Worm (Caenorhabditis elegans): Measurements from ENCODE around the gene flp-16.

flp-16 gene

DNA sequence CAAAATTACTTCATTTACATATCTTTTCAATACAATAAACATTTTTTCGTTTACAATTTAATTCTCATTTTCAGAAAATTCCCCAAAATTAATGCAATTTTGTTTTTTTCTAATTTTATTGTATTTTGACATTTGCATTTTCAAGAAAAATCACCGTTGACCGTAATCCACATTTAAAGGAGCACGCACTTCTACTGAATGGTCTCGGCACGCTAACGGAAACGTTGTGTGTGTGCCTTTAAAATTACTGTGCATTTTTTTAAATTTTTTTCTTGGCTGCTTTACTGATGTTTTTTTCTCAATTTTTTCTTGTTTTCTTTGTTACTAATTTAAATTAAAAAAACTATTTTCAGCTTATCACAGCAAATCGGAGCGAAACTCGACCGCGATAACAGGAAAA, 25.4 kb downstream of the flp-16 start:
- TF ChIP-seq snpc-4 (tag; optimal IDR thresholded peaks at IDR 0.05) (no peak), nhr-28 (tag; optimal IDR thresholded peaks at IDR 0.05) (no peak), isw-1 (GFP tag; IDR thresholded peaks at IDR 0.05) (no peak), C16A3.4 (tag; optimal IDR thresholded peaks at IDR 0.05) (no peak), aly-2 (tag; optimal IDR thresholded peaks at IDR 0.05) (no peak), pag-3 (tag; optimal IDR thresholded peaks at IDR 0.05; ENCODE audit: borderline replicate concordance, insufficient read depth) (no peak), unc-98 (GFP tag; IDR thresholded peaks at IDR 0.05) (no peak), ztf-4 (tag; optimal IDR thresholded peaks at IDR 0.05) (no peak), ceh-8 (GFP tag; optimal IDR thresholded peaks at IDR 0.05) (no peak), mef-2 (tag; optimal IDR thresholded peaks at IDR 0.05) (no peak), jun-1 (tag; optimal IDR thresholded peaks at IDR 0.05) (no peak)

DNA sequence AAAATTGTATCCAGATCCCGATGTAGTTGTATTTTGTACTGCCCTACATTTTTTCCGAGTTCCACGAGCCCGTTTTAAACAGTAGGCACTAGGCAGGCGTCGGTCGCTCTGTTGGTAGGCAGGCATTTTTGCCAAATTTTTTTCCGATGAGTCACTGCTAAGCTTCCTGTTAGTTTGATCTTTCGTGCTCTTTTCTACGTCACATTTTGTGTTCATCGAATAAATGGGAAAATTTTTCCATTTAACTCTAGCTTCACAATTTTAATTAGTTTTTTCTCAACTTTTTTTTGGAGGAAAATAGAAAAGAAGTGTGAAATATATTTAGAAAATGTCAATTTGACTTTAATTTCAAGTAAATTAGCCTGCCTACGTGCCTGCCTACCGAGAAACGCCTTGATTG, 32.2 kb downstream of the flp-16 start:
- TF ChIP-seq elt-3 (tag; optimal IDR thresholded peaks at IDR 0.05) (no peak), C34B4.2 (tag; optimal IDR thresholded peaks at IDR 0.05) (no peak), nhr-11 (tag; optimal IDR thresholded peaks at IDR 0.05) (no peak), egl-27 (tag; optimal IDR thresholded peaks at IDR 0.05) (no peak), dsc-1 (tag; optimal IDR thresholded peaks at IDR 0.05) (no peak), isw-1 (GFP tag; IDR thresholded peaks at IDR 0.05) (no peak), lin-39 (tag; optimal IDR thresholded peaks at IDR 0.05) (no peak), ceh-90 (tag; optimal IDR thresholded peaks at IDR 0.05) (no peak), lin-35 (GFP tag; optimal IDR thresholded peaks at IDR 0.05) (no peak), lin-14 (GFP tag; optimal IDR thresholded peaks at IDR 0.05) (no peak), ceh-63 (GFP tag; optimal IDR thresholded peaks at IDR 0.05) (no peak), nhr-19 (GFP tag; conservative IDR thresholded peaks at IDR 0.05) (no peak)

DNA sequence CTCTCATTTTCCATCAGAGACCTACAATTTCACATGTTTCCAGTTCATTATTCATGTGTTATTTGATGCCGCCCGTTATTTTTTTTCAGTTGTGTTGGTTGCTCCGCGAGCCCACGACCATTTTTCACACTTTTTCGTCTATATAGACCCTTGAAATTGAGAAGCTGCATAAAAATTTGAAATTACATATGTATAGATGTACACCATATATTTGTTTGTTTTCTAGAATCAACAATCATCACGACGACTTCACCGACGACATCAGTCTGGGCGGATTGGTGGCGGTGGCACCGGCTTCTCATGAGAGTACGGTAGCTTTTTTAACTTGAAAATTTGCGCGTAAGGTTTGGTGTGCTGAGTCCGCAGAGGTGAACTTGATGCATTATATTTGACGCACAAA, 35.7 kb downstream of the flp-16 start, which contains the start of gene Y48C3A.5:
Gene Y48C3A.5 (plus strand): TSS at position 301 of the 400 bp plus-strand sequence.
- TF ChIP-seq nhr-76 (tag; optimal IDR thresholded peaks at IDR 0.05) = no peak
- no peak for TF ChIP-seq snu-23 (GFP tag; optimal IDR thresholded peaks at IDR 0.05)
- TF ChIP-seq lin-39 (tag; optimal IDR thresholded peaks at IDR 0.05) = no peak
- TF ChIP-seq F16B12.6 (tag; optimal IDR thresholded peaks at IDR 0.05) = no peak
- TF ChIP-seq ceh-8 (GFP tag; optimal IDR thresholded peaks at IDR 0.05) = no peak
- TF ChIP-seq unc-30 (tag; optimal IDR thresholded peaks at IDR 0.05) = no peak
- TF ChIP-seq C34B4.2 (tag; optimal IDR thresholded peaks at IDR 0.05) = no peak
- no peak for TF ChIP-seq sup-37 (GFP tag; optimal IDR thresholded peaks at IDR 0.05)
- TF ChIP-seq zip-4 (GFP tag; optimal IDR thresholded peaks at IDR 0.05) = no peak
- TF ChIP-seq ceh-63 (GFP tag; optimal IDR thresholded peaks at IDR 0.05) = no peak
- TF ChIP-seq fkh-4 (tag; optimal IDR thresholded peaks at IDR 0.05; ENCODE audit: borderline replicate concordance) = no peak
- TF ChIP-seq rnt-1 (tag; optimal IDR thresholded peaks at IDR 0.05) = no peak
- no peak for TF ChIP-seq nhr-237 (tag; optimal IDR thresholded peaks at IDR 0.05)
- no peak for TF ChIP-seq lin-35 (GFP tag; optimal IDR thresholded peaks at IDR 0.05)
- no peak for TF ChIP-seq egl-13 (tag; optimal IDR thresholded peaks at IDR 0.05)
- TF ChIP-seq nhr-84 (tag; optimal IDR thresholded peaks at IDR 0.05) = no peak

DNA sequence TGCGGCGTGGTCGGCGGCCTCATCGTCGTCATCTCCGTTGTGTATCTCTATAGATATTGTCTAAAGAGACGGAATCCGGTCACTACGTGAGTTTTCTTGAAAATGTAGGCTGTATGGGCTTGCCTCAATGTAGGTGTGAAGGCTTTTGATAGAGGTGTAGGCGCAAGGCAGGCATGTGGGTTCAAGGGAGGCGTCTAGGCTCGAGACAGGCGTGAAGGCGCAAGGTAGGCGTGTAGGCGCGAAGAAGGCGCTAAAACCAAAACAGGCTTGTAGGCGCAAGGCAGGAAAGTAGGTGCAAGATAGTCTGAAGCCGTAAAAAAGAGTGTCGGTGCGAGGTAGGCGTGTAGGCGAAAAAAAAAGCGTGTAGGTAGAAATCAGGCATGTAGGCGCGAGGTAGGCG, 43.1 kb downstream of the flp-16 start:
- no peak for TF ChIP-seq C16A3.4 (tag; optimal IDR thresholded peaks at IDR 0.05)
- no peak for TF ChIP-seq elt-2 (tag; optimal IDR thresholded peaks at IDR 0.05)
- TF ChIP-seq unc-30 (tag; optimal IDR thresholded peaks at IDR 0.05) = no peak
- TF ChIP-seq ztf-11 (tag; optimal IDR thresholded peaks at IDR 0.05) = no peak
- TF ChIP-seq nhr-77 (tag; optimal IDR thresholded peaks at IDR 0.05) = no peak
- no peak for TF ChIP-seq zag-1 (tag; optimal IDR thresholded peaks at IDR 0.05)
- no peak for TF ChIP-seq ceh-8 (GFP tag; optimal IDR thresholded peaks at IDR 0.05)
- TF ChIP-seq ets-5 (GFP tag; IDR thresholded peaks at IDR 0.05) = no peak
- TF ChIP-seq jun-1 (tag; optimal IDR thresholded peaks at IDR 0.05) = no peak
- no peak for TF ChIP-seq C34B4.2 (tag; optimal IDR thresholded peaks at IDR 0.05)
- TF ChIP-seq lin-35 (GFP tag; optimal IDR thresholded peaks at IDR 0.05) = no peak
- TF ChIP-seq fkh-10 (GFP tag; optimal IDR thresholded peaks at IDR 0.05) = no peak

Measured in whole organism, L1 larva.